Worm (Caenorhabditis elegans): ENCODE results near the gene T26C5.5.

DNA sequence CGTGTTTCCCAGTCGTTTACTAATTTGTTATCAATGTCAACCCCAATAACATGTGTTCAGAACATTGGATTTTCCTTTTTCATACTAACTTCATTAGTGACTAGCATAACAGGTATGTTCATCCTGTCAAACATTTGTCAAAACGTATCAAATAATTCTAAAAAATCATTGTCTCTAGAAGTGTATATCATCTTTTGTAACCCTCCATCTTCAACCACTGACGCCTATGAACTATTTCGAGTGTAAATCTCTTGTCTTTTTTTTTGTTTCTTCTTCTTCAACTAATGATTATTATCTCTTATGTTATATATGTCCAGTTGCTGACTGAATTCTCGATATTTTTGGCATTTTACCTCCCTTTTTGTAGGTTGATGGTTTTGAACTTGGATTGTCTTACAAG is 8.8 kb downstream of the T26C5.5 start:
- TF ChIP-seq fkh-10 (GFP tag; optimal IDR thresholded peaks at IDR 0.05) (no peak), C04F5.9 (tag; optimal IDR thresholded peaks at IDR 0.05) (no peak), efl-3 (GFP tag; optimal IDR thresholded peaks at IDR 0.05) (no peak), jun-1 (tag; optimal IDR thresholded peaks at IDR 0.05) (no peak), lin-39 (tag; optimal IDR thresholded peaks at IDR 0.05) (no peak), nhr-12 (tag; optimal IDR thresholded peaks at IDR 0.05) (no peak), ama-1 (optimal IDR thresholded peaks at IDR 0.05) (no peak), nhr-76 (tag; optimal IDR thresholded peaks at IDR 0.05) (no peak), irx-1 (tag; optimal IDR thresholded peaks at IDR 0.05) (no peak)

Measured in whole organism, L1 larva.